Worm (Caenorhabditis elegans) whole organism, young adult: ENCODE data around the gene srh-251.

Experiments used
- F22D6.2 ChIP-seq: sonication (generic microtip); optimal IDR thresholded peaks from 2 replicates; lab custom pipeline; 2016; ENCODE audit warnings: mild to moderate bottlenecking, missing genetic modification characterization, missing compliant biosample characterization
- F37B4.10 ChIP-seq: fragments of 200-800 bp; sonication (Bioruptor generic); IDR thresholded peaks from 2 replicates; pipeline ENCODE4 v1.3.6; 2022; ENCODE audit warnings: missing genetic modification characterization, missing compliant biosample characterization
- F39B2.1 ChIP-seq: fragments of 200-800 bp; sonication (Bioruptor generic); IDR thresholded peaks from 2 replicates; pipeline ENCODE4 v1.3.6; 2022; ENCODE audit warnings: missing genetic modification reagents, missing genetic modification characterization, missing compliant biosample characterization
- F49E8.2 ChIP-seq: sonication (generic microtip); optimal IDR thresholded peaks from 3 replicates; lab custom pipeline; 2017; ENCODE audit warnings: missing genetic modification characterization, mild to moderate bottlenecking, missing compliant biosample characterization, antibody characterized with exemption, moderate library complexity; ENCODE audit not compliant: insufficient read depth
- F57C9.4 ChIP-seq: sonication (generic microtip); optimal IDR thresholded peaks from 2 replicates; lab custom pipeline; 2017; ENCODE audit warnings: mild to moderate bottlenecking, missing genetic modification characterization, missing compliant biosample characterization
- Y79H2A.3 ChIP-seq: fragments of 200-800 bp; sonication (Bioruptor generic); conservative IDR thresholded peaks from 2 replicates; pipeline ENCODE4 v1.3.6; 2022; ENCODE audit warnings: missing genetic modification reagents, missing genetic modification characterization, missing compliant biosample characterization
- akir-1 ChIP-seq: fragments of 200-800 bp; sonication (Bioruptor generic); optimal IDR thresholded peaks from 2 replicates; lab custom pipeline; 2018; ENCODE audit warnings: mild to moderate bottlenecking, missing genetic modification characterization, moderate library complexity, missing compliant biosample characterization
- aptf-2 ChIP-seq: fragments of 200-800 bp; sonication (Bioruptor generic); conservative IDR thresholded peaks from 2 replicates; pipeline ENCODE4 v1.3.6; 2022; ENCODE audit warnings: missing genetic modification reagents, missing genetic modification characterization, missing compliant biosample characterization
- aptf-3 ChIP-seq: fragments of 200-800 bp; sonication (Bioruptor generic); IDR thresholded peaks from 2 replicates; pipeline ENCODE4 v1.3.6; 2022; ENCODE audit warnings: missing genetic modification characterization, missing compliant biosample characterization
- athp-1 ChIP-seq: sonication (generic microtip); optimal IDR thresholded peaks from 2 replicates; lab custom pipeline; 2017; ENCODE audit warnings: mild to moderate bottlenecking, missing genetic modification characterization, missing compliant biosample characterization
- attf-5 ChIP-seq: fragments of 200-800 bp; sonication (Bioruptor generic); optimal IDR thresholded peaks from 2 replicates; lab custom pipeline; 2018; ENCODE audit warnings: mild to moderate bottlenecking, missing genetic modification characterization, missing compliant biosample characterization
- ceh-40 ChIP-seq: fragments of 200-800 bp; sonication (Bioruptor generic); IDR thresholded peaks from 2 replicates; pipeline ENCODE4 v1.3.6; 2022; ENCODE audit warnings: missing genetic modification characterization, missing compliant biosample characterization
- ceh-91 ChIP-seq: fragments of 200-800 bp; sonication (Bioruptor generic); IDR thresholded peaks from 2 replicates; pipeline ENCODE4 v1.3.6; 2022; ENCODE audit warnings: missing genetic modification reagents, missing genetic modification characterization, missing compliant biosample characterization
- chd-7 ChIP-seq: sonication (generic microtip); optimal IDR thresholded peaks from 2 replicates; lab custom pipeline; 2016; ENCODE audit warnings: mild to moderate bottlenecking, missing genetic modification characterization, moderate library complexity, missing compliant biosample characterization
- die-1 ChIP-seq: sonication (generic microtip); optimal IDR thresholded peaks from 2 replicates; lab custom pipeline; 2016; ENCODE audit warnings: missing genotype, mild to moderate bottlenecking, missing genetic modification characterization, missing compliant biosample characterization
- dpff-1 ChIP-seq: sonication (generic microtip); optimal IDR thresholded peaks from 2 replicates; lab custom pipeline; 2017; ENCODE audit warnings: mild to moderate bottlenecking, missing genetic modification characterization, missing compliant biosample characterization
- egrh-3 ChIP-seq: fragments of 200-800 bp; sonication (Bioruptor generic); IDR thresholded peaks from 2 replicates; pipeline ENCODE4 v1.3.6; 2022; ENCODE audit warnings: missing genetic modification reagents, missing genetic modification characterization, missing compliant biosample characterization
- ekl-4 ChIP-seq: fragments of 200-800 bp; sonication (Bioruptor generic); IDR thresholded peaks from 2 replicates; pipeline ENCODE4 v1.3.6; 2022; ENCODE audit warnings: missing genetic modification reagents, missing genetic modification characterization, missing compliant biosample characterization
- ets-4 ChIP-seq: fragments of 200-800 bp; sonication (Bioruptor generic); optimal IDR thresholded peaks from 2 replicates; lab custom pipeline; 2018; ENCODE audit warnings: mild to moderate bottlenecking, missing genetic modification characterization, missing compliant biosample characterization
- fkh-3 ChIP-seq: sonication (generic microtip); optimal IDR thresholded peaks from 2 replicates; lab custom pipeline; 2016; ENCODE audit warnings: mild to moderate bottlenecking, missing genetic modification characterization, missing compliant biosample characterization
- hlh-12 ChIP-seq: sonication (generic microtip); optimal IDR thresholded peaks from 2 replicates; lab custom pipeline; 2016; ENCODE audit warnings: missing genetic modification characterization, missing compliant biosample characterization
- hmg-20 ChIP-seq: fragments of 200-800 bp; sonication (Bioruptor generic); IDR thresholded peaks from 2 replicates; pipeline ENCODE4 v1.3.6; 2022; ENCODE audit warnings: missing genetic modification reagents, missing genetic modification characterization, missing compliant biosample characterization
- lin-26 ChIP-seq: fragments of 200-800 bp; sonication (Bioruptor generic); IDR thresholded peaks from 2 replicates; pipeline ENCODE4 v1.3.6; 2022; ENCODE audit warnings: missing genetic modification reagents, missing genetic modification characterization, missing compliant biosample characterization
- lin-54 ChIP-seq: fragments of 200-800 bp; sonication (Bioruptor generic); optimal IDR thresholded peaks from 2 replicates; lab custom pipeline; 2018; ENCODE audit warnings: mild to moderate bottlenecking, missing genetic modification characterization, missing compliant biosample characterization
- mel-28 ChIP-seq: sonication (generic microtip); optimal IDR thresholded peaks from 2 replicates; lab custom pipeline; 2016; ENCODE audit warnings: borderline replicate concordance, mild to moderate bottlenecking, missing genetic modification characterization, missing compliant biosample characterization
- mxl-1 ChIP-seq: sonication (generic microtip); optimal IDR thresholded peaks from 2 replicates; lab custom pipeline; 2016; ENCODE audit warnings: missing genetic modification characterization, missing compliant biosample characterization
- nfya-2 ChIP-seq: fragments of 200-800 bp; sonication (Bioruptor generic); IDR thresholded peaks from 2 replicates; pipeline ENCODE4 v1.3.6; 2022; ENCODE audit warnings: missing genetic modification reagents, missing genetic modification characterization, missing compliant biosample characterization
- nhr-120 ChIP-seq: fragments of 200-800 bp; sonication (Bioruptor generic); IDR thresholded peaks from 2 replicates; pipeline ENCODE4 v1.3.6; 2022; ENCODE audit warnings: missing genetic modification characterization, missing compliant biosample characterization
- nhr-27 ChIP-seq: fragments of 200-800 bp; sonication (Bioruptor generic); optimal IDR thresholded peaks from 2 replicates; lab custom pipeline; 2018; ENCODE audit warnings: mild to moderate bottlenecking, missing genetic modification characterization, moderate library complexity, missing compliant biosample characterization
- repo-1 ChIP-seq: sonication (generic microtip); optimal IDR thresholded peaks from 2 replicates; lab custom pipeline; 2017; ENCODE audit warnings: mild to moderate bottlenecking, missing genetic modification characterization, missing compliant biosample characterization
- rpc-1 ChIP-seq, 2 experiments: fragments of 150-350 bp in 1 of 2; sonication (generic microtip) in 1 of 2; optimal IDR thresholded peaks; 2 replicates each; lab custom pipeline; 2014 to 2018; ENCODE audit warnings: missing biosample characterization in 1 of 2, missing genetic modification characterization in 1 of 2, missing genetic modification reagents in 1 of 2, missing genotype in 1 of 2
- sdz-38 ChIP-seq: sonication (generic microtip); optimal IDR thresholded peaks from 2 replicates; lab custom pipeline; 2016; ENCODE audit warnings: missing genotype, missing genetic modification characterization, missing compliant biosample characterization
- snpc-1.3 ChIP-seq: sonication (generic microtip); optimal IDR thresholded peaks from 2 replicates; lab custom pipeline; 2017; ENCODE audit warnings: missing genetic modification characterization, mild to moderate bottlenecking, missing compliant biosample characterization, antibody characterized with exemption, moderate library complexity, missing genotype, missing genetic modification reagents; ENCODE audit not compliant: insufficient read depth
- somi-1 ChIP-seq: fragments of 200-800 bp; sonication (Bioruptor generic); optimal IDR thresholded peaks from 2 replicates; lab custom pipeline; 2018; ENCODE audit warnings: mild to moderate bottlenecking, missing genetic modification characterization, missing compliant biosample characterization
- ztf-22 ChIP-seq: fragments of 200-800 bp; sonication (Bioruptor generic); optimal IDR thresholded peaks from 2 replicates; lab custom pipeline; 2018; ENCODE audit warnings: mild to moderate bottlenecking, missing genetic modification characterization, moderate library complexity, missing compliant biosample characterization
- ztf-25 ChIP-seq: fragments of 200-800 bp; sonication (Bioruptor generic); IDR thresholded peaks from 2 replicates; pipeline ENCODE4 v1.3.6; 2022; ENCODE audit warnings: missing genetic modification reagents, missing genetic modification characterization, missing compliant biosample characterization
- ztf-3 ChIP-seq: fragments of 200-800 bp; sonication (Bioruptor generic); optimal IDR thresholded peaks from 2 replicates; lab custom pipeline; 2018; ENCODE audit warnings: mild to moderate bottlenecking, missing genetic modification characterization, missing compliant biosample characterization

The srh-251 gene

DNA sequence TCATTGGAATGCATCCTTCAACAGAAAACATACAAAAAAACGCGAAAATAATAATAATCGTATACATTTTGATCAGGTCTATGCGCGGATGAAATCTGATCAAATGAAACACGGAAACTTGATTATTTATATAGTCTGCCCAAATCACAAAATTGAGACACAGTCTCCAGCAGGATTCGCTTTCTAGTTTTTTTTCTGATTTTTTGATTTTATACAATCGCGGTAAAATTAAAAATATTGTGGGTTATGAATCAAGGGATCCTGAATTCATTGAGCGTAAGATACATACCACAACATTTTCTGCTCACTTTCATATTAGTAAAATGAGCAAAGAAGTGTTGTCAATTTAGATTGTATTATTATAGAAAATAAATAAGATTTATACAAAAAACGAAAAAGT, 30.7 kb downstream of the srh-251 start, which contains the start of gene clec-230:
Gene clec-230, minus strand, starts transcription at position 101 of the 400 bp plus-strand sequence.
- no peak for TF ChIP-seq ets-4
- TF ChIP-seq ceh-40 (GFP tag; lab: Robert Waterston, UW), result no peak
- no peak for TF ChIP-seq ztf-25 (GFP tag; lab: Robert Waterston, UW)

DNA sequence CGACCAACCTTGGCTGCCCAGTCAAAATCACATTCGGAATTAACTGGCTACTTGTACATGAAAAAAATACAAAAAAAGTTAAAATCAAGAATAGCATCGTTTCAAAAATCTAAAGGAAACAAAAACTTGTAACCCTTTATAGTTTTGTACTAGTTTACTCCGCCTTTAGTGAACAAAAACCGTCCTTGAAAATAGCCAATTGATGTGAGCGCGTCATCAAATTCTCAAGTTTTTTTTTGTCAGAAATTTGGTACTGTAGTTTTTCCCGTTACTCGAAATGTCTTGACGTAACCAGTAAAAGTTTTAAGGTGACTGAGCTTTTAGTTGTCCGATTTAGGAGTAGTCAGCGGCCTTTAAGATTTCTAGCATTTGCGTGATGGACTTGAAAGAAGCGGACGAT, 32.4 kb downstream of the srh-251 start, which contains the start of gene C29F3.3:
Gene C29F3.3, minus strand, starts transcription at position 101 of the 400 bp plus-strand sequence.
- TF ChIP-seq F49E8.2 (tag; lab: Kevin White, UChicago) (no peak), aptf-2 (GFP tag; lab: Robert Waterston, UW) (no peak), dpff-1 (tag; lab: Kevin White, UChicago) (no peak), nhr-27 (tag; lab: Kevin White, UChicago) (no peak), ekl-4 (GFP tag; lab: Robert Waterston, UW) (no peak), Y79H2A.3 (GFP tag; lab: Robert Waterston, UW) (no peak), rpc-1 (optimal IDR thresholded peaks at IDR 0.05; lab: Kevin White, UChicago) (no peak), rpc-1 (tag; optimal IDR thresholded peaks at IDR 0.05; lab: Kevin White, UChicago) (no peak), fkh-3 (tag; lab: Kevin White, UChicago) (no peak), nhr-120 (no peak), somi-1 (GFP tag; lab: Kevin White, UChicago) (no peak), egrh-3 (GFP tag; lab: Robert Waterston, UW) (no peak), repo-1 (tag; lab: Kevin White, UChicago) (no peak), F39B2.1 (GFP tag; lab: Robert Waterston, UW) (no peak), ztf-3 (no peak), mel-28 (tag; lab: Kevin White, UChicago) (no peak)

DNA sequence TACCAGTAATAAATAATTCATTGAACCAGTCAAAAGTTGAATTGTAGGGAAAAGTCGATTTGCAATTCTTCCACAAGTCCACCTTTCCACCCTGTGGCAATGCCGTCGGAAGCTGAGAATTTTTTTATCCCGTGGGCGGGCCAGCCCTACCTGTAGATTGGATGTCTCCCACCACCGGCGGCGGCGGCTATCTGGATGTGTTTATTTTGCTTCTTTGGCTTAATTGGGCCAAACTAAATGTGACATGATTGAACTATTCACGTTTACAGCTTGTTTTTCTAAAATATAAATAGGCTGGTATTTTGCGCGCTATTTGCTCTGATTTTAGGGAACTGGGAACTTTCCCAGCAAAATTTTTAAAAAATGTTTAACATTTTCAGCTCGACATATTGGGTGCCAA, 35.2 kb downstream of the srh-251 start, which contains the start of gene wrt-8:
Gene wrt-8, minus strand, starts transcription at position 101 of the 400 bp plus-strand sequence.
- no peak for TF ChIP-seq F57C9.4 (tag; lab: Kevin White, UChicago)
- TF ChIP-seq nhr-120, result 0 out of 2 replicates have a peak, but pooled peaks have one; percentile 11
- TF ChIP-seq lin-26 (GFP tag; lab: Robert Waterston, UW), result no peak
- no peak for TF ChIP-seq aptf-2 (GFP tag; lab: Robert Waterston, UW)
- TF ChIP-seq, all 124 proteins: peak for 1

DNA sequence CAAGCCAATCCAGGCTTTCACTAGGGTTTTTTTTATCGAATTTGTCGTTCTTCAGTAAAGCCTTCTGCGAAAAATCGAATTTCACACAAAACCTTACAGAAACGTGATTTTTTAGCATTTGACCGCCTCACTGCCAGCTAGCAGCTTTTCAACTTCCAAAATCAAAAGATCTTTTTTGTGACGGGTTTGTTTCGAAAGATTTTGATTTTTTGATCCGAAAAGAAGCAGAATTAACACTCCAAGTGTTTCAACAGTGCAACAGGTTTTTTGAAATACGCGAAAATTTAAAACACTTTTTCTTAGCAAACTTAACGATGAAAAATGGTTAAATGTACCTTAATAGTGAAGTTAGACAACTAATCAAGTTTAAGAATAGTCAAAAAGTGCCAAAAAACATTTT, 38.3 kb downstream of the srh-251 start, which contains the start of gene clec-229:
Gene clec-229, minus strand, starts transcription at position 101 of the 400 bp plus-strand sequence.
- TF ChIP-seq sdz-38 (no peak), chd-7 (tag; lab: Kevin White, UChicago) (no peak), ceh-91 (GFP tag; lab: Robert Waterston, UW) (no peak), egrh-3 (GFP tag; lab: Robert Waterston, UW) (no peak), F22D6.2 (tag; lab: Kevin White, UChicago) (no peak), mxl-1 (tag; lab: Kevin White, UChicago) (no peak), nfya-2 (GFP tag; lab: Robert Waterston, UW) (no peak), somi-1 (GFP tag; lab: Kevin White, UChicago) (no peak), ztf-22 (GFP tag; lab: Kevin White, UChicago) (no peak), Y79H2A.3 (GFP tag; lab: Robert Waterston, UW) (no peak)
- TF ChIP-seq, all 124 proteins: peak for 0

DNA sequence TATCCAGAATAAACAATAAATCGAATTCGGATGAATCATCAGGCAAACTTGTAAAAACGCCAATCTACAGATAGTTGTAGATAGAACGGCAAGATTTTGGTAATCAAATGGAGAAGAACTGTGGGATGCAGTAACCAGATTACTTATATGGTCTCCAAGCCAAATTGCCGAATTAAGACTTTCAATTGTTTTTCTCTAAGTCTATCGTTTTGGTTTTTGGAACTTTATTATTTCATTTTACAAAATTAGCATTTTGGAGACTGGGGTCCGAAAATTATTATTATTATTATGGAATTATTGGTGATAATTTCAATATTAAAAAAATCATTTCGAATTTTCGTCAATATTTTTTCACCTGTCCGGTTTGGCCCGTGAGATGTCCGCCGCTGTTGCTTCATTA, 40.4 kb downstream of the srh-251 start, which contains the start of gene clec-228:
Gene clec-228, minus strand, starts transcription at position 101 of the 400 bp plus-strand sequence.
- TF ChIP-seq attf-5 (GFP tag; lab: Kevin White, UChicago) (no peak), hmg-20 (no peak), sdz-38 (no peak), lin-54 (GFP tag; lab: Kevin White, UChicago) (no peak), F57C9.4 (tag; lab: Kevin White, UChicago) (no peak), aptf-3 (no peak), hlh-12 (no peak), akir-1 (GFP tag; lab: Kevin White, UChicago) (no peak), snpc-1.3 (tag; lab: Kevin White, UChicago) (no peak), F37B4.10 (GFP tag; lab: Robert Waterston, UW) (no peak), dpff-1 (tag; lab: Kevin White, UChicago) (no peak), die-1 (tag; lab: Kevin White, UChicago) (no peak), athp-1 (tag; lab: Kevin White, UChicago) (no peak), F22D6.2 (tag; lab: Kevin White, UChicago) (no peak)
- TF ChIP-seq, all 124 proteins: peak for 0
